Fruit fly (Drosophila melanogaster) whole organism, embryonic: ENCODE data around the gene Cyp4d20.

Source experiments
- B-H1 ChIP-seq: fragments of 200-800 bp; sonication (Bioruptor generic); IDR thresholded peaks from 3 replicates; pipeline ENCODE4 v1.3.6; 2022; ENCODE audit warnings: missing biosample characterization, missing genetic modification characterization
- CG12155 ChIP-seq: fragments of 200-800 bp; sonication (Bioruptor generic); optimal IDR thresholded peaks from 3 replicates; lab custom pipeline; 2016; ENCODE audit warnings: missing biosample characterization, missing genetic modification characterization
- CG12236 ChIP-seq: fragments of 200-800 bp; sonication (Bioruptor generic); optimal IDR thresholded peaks from 2 replicates; lab custom pipeline; 2016; ENCODE audit warnings: missing biosample characterization, missing genetic modification characterization
- CG12769 ChIP-seq: fragments of 200-800 bp; sonication (Bioruptor generic); optimal IDR thresholded peaks from 2 replicates; lab custom pipeline; 2019; ENCODE audit warnings: missing biosample characterization, mild to moderate bottlenecking, missing genetic modification characterization, moderate library complexity
- CG14860 ChIP-seq: fragments of 200-800 bp; sonication (Bioruptor generic); IDR thresholded peaks from 3 replicates; pipeline ENCODE4 v1.3.6; 2022; ENCODE audit warnings: missing biosample characterization, missing genetic modification characterization; ENCODE audit not compliant: partially characterized antibody
- CG15514 ChIP-seq: fragments of 200-800 bp; sonication (Bioruptor generic); optimal IDR thresholded peaks from 3 replicates; lab custom pipeline; 2017; ENCODE audit warnings: missing biosample characterization, missing genetic modification characterization, mild to moderate bottlenecking, moderate library complexity, missing genetic modification reagents
- CG15601 ChIP-seq: fragments of 200-800 bp; sonication (Bioruptor generic); optimal IDR thresholded peaks from 3 replicates; lab custom pipeline; 2019; ENCODE audit warnings: missing biosample characterization, mild to moderate bottlenecking, missing genetic modification characterization, moderate library complexity
- CG17612 ChIP-seq: fragments of 200-800 bp; sonication (Bioruptor generic); IDR thresholded peaks from 2 replicates; pipeline ENCODE4 v1.3.6; 2022; ENCODE audit warnings: missing biosample characterization, missing genetic modification characterization
- CG18476 ChIP-seq: fragments of 200-800 bp; sonication (Bioruptor generic); optimal IDR thresholded peaks from 2 replicates; lab custom pipeline; 2016; ENCODE audit warnings: missing biosample characterization, mild to moderate bottlenecking, missing genetic modification characterization
- CG2199 ChIP-seq: fragments of 200-800 bp; sonication (Bioruptor generic); IDR thresholded peaks from 3 replicates; pipeline ENCODE4 v1.3.6; 2022; ENCODE audit warnings: missing biosample characterization, missing genetic modification characterization
- CG3407 ChIP-seq: fragments of 200-800 bp; sonication (Bioruptor generic); optimal IDR thresholded peaks from 2 replicates; lab custom pipeline; 2018; ENCODE audit warnings: missing biosample characterization, mild to moderate bottlenecking, missing genetic modification characterization
- CG34224 ChIP-seq: fragments of 200-800 bp; sonication (Bioruptor generic); IDR thresholded peaks from 3 replicates; pipeline ENCODE4 v1.3.6; 2022; ENCODE audit warnings: missing biosample characterization, missing genetic modification characterization; ENCODE audit not compliant: partially characterized antibody
- CG34422 ChIP-seq: fragments of 200-800 bp; sonication (Bioruptor generic); IDR thresholded peaks from 3 replicates; pipeline ENCODE4 v1.3.6; 2022; ENCODE audit warnings: missing biosample characterization, missing genetic modification characterization
- CG42726 ChIP-seq: fragments of 200-800 bp; sonication (Bioruptor generic); IDR thresholded peaks from 2 replicates; pipeline ENCODE4 v1.3.6; 2022; ENCODE audit warnings: missing biosample characterization, missing genetic modification characterization; ENCODE audit not compliant: partially characterized antibody
- CG4707 ChIP-seq: fragments of 200-800 bp; sonication (Bioruptor generic); optimal IDR thresholded peaks from 2 replicates; lab custom pipeline; 2018; ENCODE audit warnings: missing biosample characterization, mild to moderate bottlenecking, missing genetic modification characterization, moderate library complexity
- CG6254 ChIP-seq: fragments of 200-800 bp; sonication (Bioruptor generic); optimal IDR thresholded peaks from 3 replicates; lab custom pipeline; 2017; ENCODE audit warnings: mild to moderate bottlenecking, missing biosample characterization, missing genetic modification reagents, missing genetic modification characterization
- CG6813 ChIP-seq: fragments of 200-800 bp; sonication (Bioruptor generic); optimal IDR thresholded peaks from 2 replicates; lab custom pipeline; 2017; ENCODE audit warnings: missing biosample characterization, missing genetic modification characterization, mild to moderate bottlenecking, moderate library complexity, missing genetic modification reagents
- CG7357 ChIP-seq: fragments of 200-800 bp; sonication (Bioruptor generic); IDR thresholded peaks from 3 replicates; pipeline ENCODE4 v1.3.6; 2022; ENCODE audit warnings: missing biosample characterization, missing genetic modification characterization
- CG7372 ChIP-seq: fragments of 200-800 bp; sonication (Bioruptor generic); IDR thresholded peaks from 2 replicates; pipeline ENCODE4 v1.3.6; 2022; ENCODE audit warnings: missing biosample characterization, missing genetic modification characterization
- CG7987 ChIP-seq: fragments of 200-800 bp; sonication (Bioruptor generic); optimal IDR thresholded peaks from 2 replicates; lab custom pipeline; 2018; ENCODE audit warnings: missing biosample characterization, mild to moderate bottlenecking, missing genetic modification characterization, moderate library complexity
- CG8765 ChIP-seq: fragments of 200-800 bp; sonication (Bioruptor generic); IDR thresholded peaks from 2 replicates; pipeline ENCODE4 v1.3.6; 2022; ENCODE audit warnings: missing biosample characterization, missing genetic modification characterization
- CG9437 ChIP-seq: fragments of 200-800 bp; sonication (Bioruptor generic); optimal IDR thresholded peaks from 2 replicates; lab custom pipeline; 2018; ENCODE audit warnings: missing biosample characterization, mild to moderate bottlenecking, missing genetic modification characterization
- E2f2 ChIP-seq: fragments of 200-800 bp; sonication (Bioruptor generic); IDR thresholded peaks from 2 replicates; pipeline ENCODE4 v1.3.6; 2022; ENCODE audit warnings: missing biosample characterization, missing genetic modification characterization
- HLH54F ChIP-seq: fragments of 200-800 bp; sonication (Bioruptor generic); optimal IDR thresholded peaks from 3 replicates; lab custom pipeline; 2016; ENCODE audit warnings: missing biosample characterization, missing genetic modification characterization
- HLHmδ ChIP-seq: fragments of 200-800 bp; sonication (Bioruptor generic); optimal IDR thresholded peaks from 2 replicates; lab custom pipeline; 2018; ENCODE audit warnings: missing biosample characterization, mild to moderate bottlenecking, missing genetic modification characterization, moderate library complexity
- Hr39 ChIP-seq: fragments of >200 bp; optimal IDR thresholded peaks from 2 replicates; lab custom pipeline; 2017
- Jarid2 ChIP-seq: fragments of 200-800 bp; sonication (Bioruptor generic); optimal IDR thresholded peaks from 3 replicates; lab custom pipeline; 2017; ENCODE audit warnings: mild to moderate bottlenecking, missing biosample characterization, missing genetic modification reagents, missing genetic modification characterization
- Meics ChIP-seq: fragments of 200-800 bp; sonication (Bioruptor generic); optimal IDR thresholded peaks from 2 replicates; lab custom pipeline; 2017; ENCODE audit warnings: missing biosample characterization, mild to moderate bottlenecking, missing genetic modification characterization
- NK7.1 ChIP-seq: fragments of 200-800 bp; sonication (Bioruptor generic); optimal IDR thresholded peaks from 3 replicates; lab custom pipeline; 2016; ENCODE audit warnings: missing biosample characterization, missing genetic modification characterization
- Optix ChIP-seq: fragments of 200-800 bp; sonication (Bioruptor generic); IDR thresholded peaks from 3 replicates; pipeline ENCODE4 v1.3.6; 2022; ENCODE audit warnings: missing biosample characterization, missing genetic modification characterization
- Six4 ChIP-seq: fragments of 200-800 bp; sonication (Bioruptor generic); optimal IDR thresholded peaks from 2 replicates; lab custom pipeline; 2016; ENCODE audit warnings: missing biosample characterization, missing genetic modification characterization
- Stat92E ChIP-seq, 3 experiments: fragments of >200 bp in 2 of 3; fragments of 200-800 bp in 1 of 3; sonication (Bioruptor generic) in 1 of 3; optimal IDR thresholded peaks; 2 replicates each; lab custom pipeline; 2017 to 2019; ENCODE audit warnings: missing biosample characterization in 3 of 3, missing genetic modification characterization in 3 of 3, mild to moderate bottlenecking in 1 of 3, moderate library complexity in 1 of 3
- YL-1 ChIP-seq: fragments of 200-800 bp; sonication (Bioruptor generic); optimal IDR thresholded peaks from 3 replicates; lab custom pipeline; 2017; ENCODE audit warnings: missing biosample characterization, mild to moderate bottlenecking, missing genetic modification characterization
- cato ChIP-seq: fragments of 200-800 bp; sonication (Bioruptor generic); optimal IDR thresholded peaks from 2 replicates; lab custom pipeline; 2016; ENCODE audit warnings: missing biosample characterization, missing genetic modification characterization, borderline replicate concordance
- cg ChIP-seq: fragments of 200-800 bp; sonication (Bioruptor generic); optimal IDR thresholded peaks from 3 replicates; lab custom pipeline; 2019; ENCODE audit warnings: missing biosample characterization, mild to moderate bottlenecking, missing genetic modification characterization, moderate library complexity
- croc ChIP-seq: fragments of 200-800 bp; sonication (Bioruptor generic); conservative IDR thresholded peaks from 3 replicates; pipeline ENCODE4 v1.3.6; 2022; ENCODE audit warnings: missing biosample characterization, missing genetic modification characterization
- dimm ChIP-seq: fragments of 200-800 bp; sonication (Bioruptor generic); IDR thresholded peaks from 2 replicates; pipeline ENCODE4 v1.3.6; 2022; ENCODE audit warnings: missing biosample characterization, missing genetic modification characterization
- emc ChIP-seq: fragments of 200-800 bp; sonication (Bioruptor generic); optimal IDR thresholded peaks from 2 replicates; lab custom pipeline; 2016; ENCODE audit warnings: missing biosample characterization, missing genetic modification characterization
- fd96Cb ChIP-seq: fragments of 200-800 bp; sonication (Bioruptor generic); optimal IDR thresholded peaks from 2 replicates; lab custom pipeline; 2018; ENCODE audit warnings: missing biosample characterization, mild to moderate bottlenecking, missing genetic modification characterization, moderate library complexity
- gcm2 ChIP-seq: fragments of 200-800 bp; sonication (Bioruptor generic); optimal IDR thresholded peaks from 2 replicates; lab custom pipeline; 2016; ENCODE audit warnings: missing biosample characterization, missing genetic modification characterization
- hb ChIP-seq: fragments of 200-800 bp; sonication (Bioruptor generic); IDR thresholded peaks from 3 replicates; pipeline ENCODE4 v1.3.6; 2022; ENCODE audit warnings: missing biosample characterization, missing genetic modification characterization; ENCODE audit not compliant: partially characterized antibody
- mam ChIP-seq: fragments of 200-800 bp; sonication (Bioruptor generic); optimal IDR thresholded peaks from 3 replicates; lab custom pipeline; 2016; ENCODE audit warnings: missing biosample characterization, missing genetic modification characterization
- pum ChIP-seq: fragments of 200-800 bp; sonication (Bioruptor generic); optimal IDR thresholded peaks from 2 replicates; lab custom pipeline; 2016; ENCODE audit warnings: missing biosample characterization, missing genetic modification characterization
- scrt ChIP-seq: fragments of 200-800 bp; sonication (Bioruptor generic); optimal IDR thresholded peaks from 2 replicates; lab custom pipeline; 2018; ENCODE audit warnings: missing biosample characterization, mild to moderate bottlenecking, missing genetic modification characterization, moderate library complexity
- sqz ChIP-seq: fragments of 200-800 bp; sonication (Bioruptor generic); optimal IDR thresholded peaks from 3 replicates; lab custom pipeline; 2018; ENCODE audit warnings: missing biosample characterization, mild to moderate bottlenecking, missing genetic modification characterization
- tna ChIP-seq: fragments of 200-800 bp; sonication (Bioruptor generic); IDR thresholded peaks from 2 replicates; pipeline ENCODE4 v1.3.6; 2022; ENCODE audit warnings: missing biosample characterization, missing genetic modification characterization; ENCODE audit not compliant: partially characterized antibody
- unc-4 ChIP-seq: fragments of 200-800 bp; sonication (Bioruptor generic); IDR thresholded peaks from 2 replicates; pipeline ENCODE4 v1.3.6; 2022; ENCODE audit warnings: missing biosample characterization, missing genetic modification characterization; ENCODE audit not compliant: partially characterized antibody
- wdn ChIP-seq: fragments of 200-800 bp; sonication (Bioruptor generic); IDR thresholded peaks from 2 replicates; pipeline ENCODE4 v1.3.6; 2022; ENCODE audit warnings: missing biosample characterization, missing genetic modification characterization
- zfh1 ChIP-seq: fragments of 200-800 bp; sonication (Bioruptor generic); IDR thresholded peaks from 3 replicates; pipeline ENCODE4 v1.3.6; 2022; ENCODE audit warnings: missing biosample characterization, missing genetic modification characterization

Gene Cyp4d20

dm6 chr3L:2466411-2467015 is 11.7 kb downstream of the Cyp4d20 start (continued):
- TF ChIP-seq unc-4 (GFP tag; lab: Robert Waterston, UW) (peak; percentile 68), croc (no peak), wdn (GFP tag; lab: Robert Waterston, UW) (peak; percentile 25; the same call in 1 of the 2 replicates), CG42726 (peak; percentile 55; the same call in 1 of the 2 replicates), YL-1 (no peak), B-H1 (GFP tag; lab: Robert Waterston, UW) (no peak), CG15514 (GFP tag; lab: Kevin White, UChicago) (peak; percentile 85), CG12769 (tag; lab: Kevin White, UChicago) (peak; percentile 41), emc (GFP tag; lab: Kevin White, UChicago) (no peak), Stat92E (GFP tag; optimal IDR thresholded peaks at IDR 0.05; lab: Kevin White, UChicago) (peak in 1 of 3 experiments; percentile 96), CG15601 (peak; percentile 51), Six4 (no peak), gcm2 (GFP tag; lab: Kevin White, UChicago) (peak; percentile 40), CG6813 (GFP tag; lab: Kevin White, UChicago) (no peak), Optix (no peak), fd96Cb (tag; lab: Kevin White, UChicago) (no peak), Meics (no peak), CG18476 (no peak), CG12155 (GFP tag; lab: Kevin White, UChicago) (peak; percentile 27), CG4707 (GFP tag; lab: Kevin White, UChicago) (no peak), HLH54F (peak; percentile 6), CG7372 (GFP tag; lab: Robert Waterston, UW) (no peak), Hr39 (no peak), CG6254 (GFP tag; lab: Kevin White, UChicago) (no peak), Jarid2 (GFP tag; lab: Kevin White, UChicago) (peak; percentile 89), hb (no peak), mam (GFP tag; lab: Kevin White, UChicago) (no peak), scrt (GFP tag; lab: Kevin White, UChicago) (no peak), sqz (no peak), CG12236 (no peak), CG7357 (GFP tag; lab: Robert Waterston, UW) (no peak), CG2199 (GFP tag; lab: Robert Waterston, UW) (0 out of 3 replicates have a peak, but pooled peaks have one; percentile 64), tna (no peak; the same call in 1 of the 2 replicates), pum (GFP tag; lab: Kevin White, UChicago) (no peak), CG14860 (GFP tag; lab: Robert Waterston, UW) (no peak), HLHmδ (GFP tag; lab: Kevin White, UChicago) (peak; percentile 64), CG9437 (GFP tag; lab: Kevin White, UChicago) (no peak), E2f2 (peak; percentile 90), CG17612 (no peak), CG34422 (GFP tag; lab: Robert Waterston, UW) (peak; percentile 81; the same call in 2 of the 3 replicates), NK7.1 (no peak), cg (GFP tag; lab: Kevin White, UChicago) (no peak), dimm (GFP tag; lab: Robert Waterston, UW) (no peak), CG8765 (GFP tag; lab: Robert Waterston, UW) (peak; percentile 10; the same call in 1 of the 2 replicates), zfh1 (GFP tag; lab: Robert Waterston, UW) (no peak), cato (no peak), CG34224 (GFP tag; lab: Robert Waterston, UW) (peak; percentile 73), CG3407 (GFP tag; lab: Kevin White, UChicago) (peak; percentile 19), CG7987 (peak; percentile 76)
